Worm (Caenorhabditis elegans) whole organism, L3 larva: ENCODE results near the gene rpt-6.

Source experiments
- ceh-16 ChIP-seq: sonication (generic microtip); optimal IDR thresholded peaks from 2 replicates; lab custom pipeline; 2017; ENCODE audit warnings: missing biosample characterization, missing genetic modification characterization
- ceh-82 ChIP-seq: fragments of 150-350 bp; optimal IDR thresholded peaks from 2 replicates; lab custom pipeline; 2014; ENCODE audit warnings: missing biosample characterization, missing genetic modification characterization
- elt-3 ChIP-seq, 3 experiments: fragments of 150-350 bp in 1 of 3; sonication (generic microtip) in 2 of 3; optimal IDR thresholded peaks; 2 replicates in 2 of 3; 4 replicates in 1 of 3; lab custom pipeline; 2014 to 2017; ENCODE audit warnings: missing biosample characterization in 3 of 3, missing genetic modification characterization in 3 of 3
- eor-1 ChIP-seq, 2 experiments: fragments of 150-350 bp; optimal IDR thresholded peaks; 2 replicates each; lab custom pipeline; 2014 to 2018; ENCODE audit warnings: missing biosample characterization in 2 of 2, missing genetic modification characterization in 2 of 2
- fos-1 ChIP-seq: fragments of 150-350 bp; optimal IDR thresholded peaks from 2 replicates; lab custom pipeline; 2014; ENCODE audit warnings: missing biosample characterization, missing genetic modification characterization
- nhr-237 ChIP-seq: fragments of 150-350 bp; optimal IDR thresholded peaks from 2 replicates; lab custom pipeline; 2014; ENCODE audit warnings: missing biosample characterization, missing genetic modification characterization
- nhr-25 ChIP-seq: sonication (generic microtip); optimal IDR thresholded peaks from 2 replicates; lab custom pipeline; 2017; ENCODE audit warnings: missing biosample characterization, missing genetic modification characterization
- nhr-76 ChIP-seq: fragments of 150-350 bp; sonication (generic microtip); optimal IDR thresholded peaks from 5 replicates; lab custom pipeline; 2014; ENCODE audit warnings: missing biosample characterization, missing genetic modification characterization
- ztf-11 ChIP-seq: fragments of 150-350 bp; optimal IDR thresholded peaks from 2 replicates; lab custom pipeline; 2014; ENCODE audit warnings: missing biosample characterization, missing genetic modification characterization

DNA sequence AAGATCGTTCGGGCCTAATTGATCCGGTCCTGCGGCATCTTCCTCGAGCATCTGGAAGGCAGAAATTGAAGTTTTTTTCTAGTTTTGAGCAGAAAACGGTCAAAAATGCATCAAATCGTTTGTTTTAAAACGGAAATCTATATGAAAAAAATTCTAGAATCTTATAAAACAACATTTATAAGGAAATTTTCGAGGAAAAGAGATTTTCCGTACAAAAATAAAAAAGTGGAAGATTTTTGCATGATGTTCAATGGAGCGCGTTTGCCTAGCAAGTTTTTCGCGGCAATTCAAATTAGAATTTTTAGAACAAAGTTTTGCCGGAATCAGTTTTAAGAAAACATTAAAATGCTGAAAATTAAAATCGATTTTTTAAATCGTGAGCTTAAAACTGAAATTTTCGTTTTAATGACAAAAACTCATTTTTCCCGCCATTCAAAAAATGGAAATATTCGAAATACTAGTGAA is 7.0 kb downstream of the rpt-6 start, which contains the start of gene pph-4.2:
- no peak for TF ChIP-seq ceh-16 (tag; lab: Kevin White, UChicago)
- TF ChIP-seq fos-1 (tag; lab: Kevin White, UChicago): no peak
- no peak for TF ChIP-seq elt-3 (tag; optimal IDR thresholded peaks at IDR 0.05; lab: Kevin White, UChicago)
- TF ChIP-seq nhr-237 (tag; lab: Kevin White, UChicago): no peak
- TF ChIP-seq eor-1 (tag; optimal IDR thresholded peaks at IDR 0.05; lab: Kevin White, UChicago): no peak
- no peak for TF ChIP-seq nhr-25
- TF ChIP-seq ceh-82 (tag; lab: Kevin White, UChicago): no peak
- TF ChIP-seq nhr-76: no peak
- no peak for TF ChIP-seq ztf-11
